Fruit fly (Drosophila melanogaster) whole organism, embryonic: ENCODE data around the gene CG13482.
A peak's percentile ranks its signal among the peaks of the same experiment; 100 is the strongest.

ENCODE experiments used
- CG10543 ChIP-seq: fragments of 200-800 bp; sonication (Bioruptor generic); optimal IDR thresholded peaks from 3 replicates; lab custom pipeline; 2017; ENCODE audit warnings: missing biosample characterization, mild to moderate bottlenecking, missing genetic modification characterization, moderate library complexity
- CG10959 ChIP-seq: fragments of 200-800 bp; sonication (Bioruptor generic); IDR thresholded peaks from 2 replicates; pipeline ENCODE4 v1.3.6; 2022; ENCODE audit warnings: missing biosample characterization, missing genetic modification characterization
- CG12391 ChIP-seq: fragments of 200-800 bp; sonication (Bioruptor generic); optimal IDR thresholded peaks from 3 replicates; lab custom pipeline; 2018; ENCODE audit warnings: missing biosample characterization, mild to moderate bottlenecking, missing genetic modification characterization, moderate library complexity
- CG12769 ChIP-seq: fragments of 200-800 bp; sonication (Bioruptor generic); optimal IDR thresholded peaks from 2 replicates; lab custom pipeline; 2019; ENCODE audit warnings: missing biosample characterization, mild to moderate bottlenecking, missing genetic modification characterization, moderate library complexity
- CG13296 ChIP-seq: fragments of 200-800 bp; sonication (Bioruptor generic); optimal IDR thresholded peaks from 3 replicates; lab custom pipeline; 2018; ENCODE audit warnings: missing biosample characterization, mild to moderate bottlenecking, missing genetic modification characterization
- CG14050 ChIP-seq: fragments of 200-800 bp; sonication (Bioruptor generic); IDR thresholded peaks from 3 replicates; pipeline ENCODE4 v1.3.6; 2022; ENCODE audit warnings: missing biosample characterization, missing genetic modification characterization
- CG14860 ChIP-seq: fragments of 200-800 bp; sonication (Bioruptor generic); IDR thresholded peaks from 3 replicates; pipeline ENCODE4 v1.3.6; 2022; ENCODE audit warnings: missing biosample characterization, missing genetic modification characterization; ENCODE audit not compliant: partially characterized antibody
- CG18011 ChIP-seq: fragments of 200-800 bp; sonication (Bioruptor generic); optimal IDR thresholded peaks from 2 replicates; lab custom pipeline; 2017; ENCODE audit warnings: missing biosample characterization, missing genetic modification characterization, mild to moderate bottlenecking, moderate library complexity, missing genotype
- CG18599 ChIP-seq: fragments of 200-800 bp; sonication (Bioruptor generic); optimal IDR thresholded peaks from 3 replicates; lab custom pipeline; 2017; ENCODE audit warnings: missing biosample characterization, missing genetic modification characterization, mild to moderate bottlenecking, moderate library complexity, missing genetic modification reagents
- CG18619 ChIP-seq: fragments of 200-800 bp; sonication (Bioruptor generic); optimal IDR thresholded peaks from 3 replicates; lab custom pipeline; 2017; ENCODE audit warnings: missing biosample characterization, mild to moderate bottlenecking, missing genetic modification characterization
- CG2889 ChIP-seq: fragments of 200-800 bp; sonication (Bioruptor generic); IDR thresholded peaks from 3 replicates; pipeline ENCODE4 v1.3.6; 2022; ENCODE audit warnings: missing biosample characterization, missing genetic modification characterization
- CG34376 ChIP-seq: fragments of 200-800 bp; sonication (Bioruptor generic); optimal IDR thresholded peaks from 2 replicates; lab custom pipeline; 2018; ENCODE audit warnings: missing biosample characterization, mild to moderate bottlenecking, missing genetic modification characterization
- CG4854 ChIP-seq: fragments of 200-800 bp; sonication (Bioruptor generic); optimal IDR thresholded peaks from 2 replicates; lab custom pipeline; 2016; ENCODE audit warnings: missing biosample characterization, missing genetic modification characterization, inconsistent platforms
- CG5180 ChIP-seq: fragments of 200-800 bp; sonication (Bioruptor generic); optimal IDR thresholded peaks from 3 replicates; lab custom pipeline; 2017; ENCODE audit warnings: missing biosample characterization, missing genetic modification characterization, mild to moderate bottlenecking, moderate library complexity, missing genetic modification reagents
- CG6854 ChIP-seq: fragments of 200-800 bp; sonication (Bioruptor generic); optimal IDR thresholded peaks from 3 replicates; lab custom pipeline; 2017; ENCODE audit warnings: missing biosample characterization, mild to moderate bottlenecking, missing genetic modification characterization
- CG7839 ChIP-seq: fragments of 200-800 bp; sonication (Bioruptor generic); optimal IDR thresholded peaks from 3 replicates; lab custom pipeline; 2018; ENCODE audit warnings: missing biosample characterization, mild to moderate bottlenecking, missing genetic modification characterization, moderate library complexity
- CG8388 ChIP-seq: fragments of 200-800 bp; sonication (Bioruptor generic); optimal IDR thresholded peaks from 2 replicates; lab custom pipeline; 2019; ENCODE audit warnings: missing biosample characterization, mild to moderate bottlenecking, missing genetic modification characterization, moderate library complexity
- CTCF ChIP-seq: fragments of 200-800 bp; sonication (Bioruptor generic); optimal IDR thresholded peaks from 2 replicates; lab custom pipeline; 2017; ENCODE audit warnings: missing biosample characterization, mild to moderate bottlenecking, missing genetic modification characterization, moderate library complexity
- D ChIP-seq, 2 experiments: fragments of 200-800 bp in 1 of 2; fragments of >200 bp in 1 of 2; sonication (Bioruptor generic) in 1 of 2; optimal IDR thresholded peaks; 2 replicates in 1 of 2; 3 replicates in 1 of 2; lab custom pipeline; 2017; ENCODE audit warnings: mild to moderate bottlenecking in 1 of 2, missing biosample characterization in 1 of 2, missing genetic modification characterization in 1 of 2, missing genetic modification reagents in 1 of 2
- E2f2 ChIP-seq: fragments of 200-800 bp; sonication (Bioruptor generic); IDR thresholded peaks from 2 replicates; pipeline ENCODE4 v1.3.6; 2022; ENCODE audit warnings: missing biosample characterization, missing genetic modification characterization
- Ets65A ChIP-seq: fragments of 200-800 bp; sonication (Bioruptor generic); peaks from one replicate; lab custom pipeline; 2016; ENCODE audit warnings: missing biosample characterization, missing genetic modification characterization
- GATAe ChIP-seq: fragments of 200-800 bp; sonication (Bioruptor generic); conservative IDR thresholded peaks from 2 replicates; pipeline ENCODE4 v1.3.6; 2022; ENCODE audit warnings: missing biosample characterization, missing genetic modification characterization
- Gsc ChIP-seq: fragments of 200-800 bp; sonication (Bioruptor generic); IDR thresholded peaks from 2 replicates; pipeline ENCODE4 v1.3.6; 2022; ENCODE audit warnings: missing biosample characterization, missing genetic modification characterization
- Hand ChIP-seq: fragments of 200-800 bp; sonication (Bioruptor generic); optimal IDR thresholded peaks from 2 replicates; lab custom pipeline; 2017; ENCODE audit warnings: mild to moderate bottlenecking, missing biosample characterization, missing genetic modification reagents, missing genetic modification characterization
- Oaz ChIP-seq: fragments of 200-800 bp; sonication (Bioruptor generic); IDR thresholded peaks from 2 replicates; pipeline ENCODE4 v1.3.6; 2022; ENCODE audit warnings: missing biosample characterization, missing genetic modification characterization
- Trl ChIP-seq, 3 experiments: fragments of >200 bp in 2 of 3; fragments of 200-800 bp in 1 of 3; sonication (Bioruptor generic) in 1 of 3; optimal IDR thresholded peaks; 2 replicates in 1 of 3; 3 replicates in 2 of 3; lab custom pipeline; 2016 to 2017; ENCODE audit warnings: missing biosample characterization in 1 of 3, missing genetic modification characterization in 1 of 3
- Vsx1 ChIP-seq: fragments of 200-800 bp; sonication (Bioruptor generic); optimal IDR thresholded peaks from 2 replicates; lab custom pipeline; 2017; ENCODE audit warnings: missing biosample characterization, mild to moderate bottlenecking, missing genetic modification characterization, missing genetic modification reagents
- Xrp1 ChIP-seq: fragments of 200-800 bp; sonication (Bioruptor generic); IDR thresholded peaks from 2 replicates; pipeline ENCODE4 v1.3.6; 2022; ENCODE audit warnings: missing biosample characterization, missing genetic modification characterization
- abd-A ChIP-seq: fragments of 200-800 bp; sonication (Bioruptor generic); optimal IDR thresholded peaks from 3 replicates; lab custom pipeline; 2019; ENCODE audit warnings: missing biosample characterization, mild to moderate bottlenecking, missing genetic modification characterization, moderate library complexity
- chif ChIP-seq, 2 experiments: fragments of 200-800 bp; sonication (Bioruptor generic); optimal IDR thresholded peaks; 3 replicates each; lab custom pipeline; 2016; ENCODE audit warnings: missing biosample characterization in 2 of 2, missing genetic modification characterization in 2 of 2
- chinmo ChIP-seq: fragments of 200-800 bp; sonication (Bioruptor generic); IDR thresholded peaks from 4 replicates; pipeline ENCODE4 v1.3.6; 2022; ENCODE audit warnings: missing biosample characterization, missing genetic modification characterization; ENCODE audit not compliant: partially characterized antibody
- corto ChIP-seq: fragments of 200-800 bp; sonication (Bioruptor generic); optimal IDR thresholded peaks from 2 replicates; lab custom pipeline; 2016; ENCODE audit warnings: missing biosample characterization, mild to moderate bottlenecking, missing genetic modification characterization, moderate library complexity
- ftz-f1 ChIP-seq: fragments of 200-800 bp; sonication (Bioruptor generic); optimal IDR thresholded peaks from 2 replicates; lab custom pipeline; 2016; ENCODE audit warnings: missing biosample characterization, missing genetic modification characterization
- gfzf ChIP-seq: fragments of 200-800 bp; sonication (Bioruptor generic); optimal IDR thresholded peaks from 2 replicates; lab custom pipeline; 2016; ENCODE audit warnings: missing biosample characterization, mild to moderate bottlenecking, missing genetic modification characterization, moderate library complexity
- gro ChIP-seq: fragments of 200-800 bp; sonication (Bioruptor generic); optimal IDR thresholded peaks from 2 replicates; lab custom pipeline; 2016; ENCODE audit warnings: missing biosample characterization, missing genetic modification characterization
- gsb-n ChIP-seq: fragments of 200-800 bp; sonication (Bioruptor generic); optimal IDR thresholded peaks from 3 replicates; lab custom pipeline; 2018; ENCODE audit warnings: missing biosample characterization, mild to moderate bottlenecking, missing genetic modification characterization
- hb ChIP-seq: fragments of 200-800 bp; sonication (Bioruptor generic); IDR thresholded peaks from 3 replicates; pipeline ENCODE4 v1.3.6; 2022; ENCODE audit warnings: missing biosample characterization, missing genetic modification characterization; ENCODE audit not compliant: partially characterized antibody
- hth ChIP-seq: fragments of >200 bp; optimal IDR thresholded peaks from 2 replicates; lab custom pipeline; 2017; ENCODE audit warnings: inconsistent platforms
- jumu ChIP-seq: fragments of 200-800 bp; sonication (Bioruptor generic); optimal IDR thresholded peaks from 3 replicates; lab custom pipeline; 2016; ENCODE audit warnings: missing biosample characterization, missing genetic modification characterization
- luna ChIP-seq: fragments of 200-800 bp; sonication (Bioruptor generic); optimal IDR thresholded peaks from 2 replicates; lab custom pipeline; 2016; ENCODE audit warnings: missing biosample characterization, missing genetic modification characterization
- maf-S ChIP-seq: fragments of 200-800 bp; sonication (Bioruptor generic); optimal IDR thresholded peaks from 2 replicates; lab custom pipeline; 2016; ENCODE audit warnings: missing biosample characterization, missing genetic modification characterization
- oc ChIP-seq: fragments of 200-800 bp; sonication (Bioruptor generic); optimal IDR thresholded peaks from 2 replicates; lab custom pipeline; 2018; ENCODE audit warnings: missing biosample characterization, mild to moderate bottlenecking, missing genetic modification characterization, moderate library complexity
- p53 ChIP-seq: fragments of 200-800 bp; sonication (Bioruptor generic); optimal IDR thresholded peaks from 2 replicates; lab custom pipeline; 2016; ENCODE audit warnings: missing biosample characterization, missing genetic modification characterization
- pan ChIP-seq, 4 experiments: fragments of >200 bp in 3 of 4; fragments of 200-800 bp in 1 of 4; sonication (Bioruptor generic) in 1 of 4; optimal IDR thresholded peaks in 3 of 4; IDR thresholded peaks in 1 of 4; 2 replicates each; pipeline versions ENCODE4 v1.3.6 to Lab custom; 2017 to 2022; ENCODE audit warnings: missing biosample characterization in 2 of 4, missing genetic modification characterization in 2 of 4, mixed read lengths in 1 of 4
- pnt ChIP-seq: fragments of 200-800 bp; sonication (Bioruptor generic); optimal IDR thresholded peaks from 3 replicates; lab custom pipeline; 2016; ENCODE audit warnings: missing biosample characterization, missing genetic modification characterization
- sens-2 ChIP-seq: fragments of 200-800 bp; sonication (Bioruptor generic); IDR thresholded peaks from 2 replicates; pipeline ENCODE4 v1.3.6; 2022; ENCODE audit warnings: missing biosample characterization, missing genetic modification characterization
- ssp ChIP-seq: fragments of 200-800 bp; sonication (Bioruptor generic); IDR thresholded peaks from 2 replicates; pipeline ENCODE4 v1.3.6; 2022; ENCODE audit warnings: missing biosample characterization, missing genetic modification characterization
- trh ChIP-seq: fragments of 200-800 bp; sonication (Bioruptor generic); optimal IDR thresholded peaks from 2 replicates; lab custom pipeline; 2016; ENCODE audit warnings: missing biosample characterization, missing genetic modification characterization
- tup ChIP-seq: fragments of 200-800 bp; sonication (Bioruptor generic); optimal IDR thresholded peaks from 2 replicates; lab custom pipeline; 2016; ENCODE audit warnings: missing biosample characterization, mild to moderate bottlenecking, missing genetic modification characterization, moderate library complexity
- tx ChIP-seq: fragments of 200-800 bp; sonication (Bioruptor generic); optimal IDR thresholded peaks from 2 replicates; lab custom pipeline; 2016; ENCODE audit warnings: missing biosample characterization, missing genetic modification characterization

The CG13482 gene

DNA sequence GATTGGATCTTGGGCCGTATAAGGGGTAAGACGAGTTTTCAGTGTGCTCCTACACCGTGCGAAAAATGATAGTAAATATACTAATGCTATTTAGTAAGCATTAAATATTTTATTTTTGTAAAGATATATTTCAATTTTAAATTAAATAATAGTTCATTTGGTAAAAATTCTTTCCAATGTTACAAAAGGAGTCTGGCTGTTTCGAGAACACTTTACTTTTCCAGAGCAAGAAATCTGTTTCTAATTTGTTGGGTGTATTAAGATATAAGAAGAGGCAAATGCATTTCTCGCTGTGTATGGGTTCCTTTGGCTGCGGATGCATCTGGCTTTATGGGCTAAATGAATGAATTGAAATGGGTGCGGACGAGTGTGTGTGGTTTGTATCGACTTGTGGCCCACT lies 3.9 kb upstream of the CG13482 start (continued):
- TF ChIP-seq CG12769 (tag; lab: Kevin White, UChicago), result no peak
- no peak for TF ChIP-seq ssp (GFP tag; lab: Robert Waterston, UW)
- no peak for TF ChIP-seq pnt (GFP tag; lab: Kevin White, UChicago)
- peak; percentile 39 for TF ChIP-seq CG5180 (GFP tag; lab: Kevin White, UChicago)
- TF ChIP-seq CG8388, result peak; percentile 64
- TF ChIP-seq D (optimal IDR thresholded peaks at IDR 0.05; lab: Kevin White, UChicago), result no peak
- TF ChIP-seq D (GFP tag; optimal IDR thresholded peaks at IDR 0.05; lab: Kevin White, UChicago), result peak; percentile 65
- TF ChIP-seq CG18011 (GFP tag; lab: Kevin White, UChicago), result no peak
- TF ChIP-seq trh (GFP tag; lab: Kevin White, UChicago), result no peak
- TF ChIP-seq CG10959 (GFP tag; lab: Robert Waterston, UW), result no peak
- TF ChIP-seq tx (GFP tag; lab: Kevin White, UChicago), result no peak
- no peak for TF ChIP-seq Oaz
- no peak for TF ChIP-seq jumu (GFP tag; lab: Kevin White, UChicago)
- peak; percentile 19 for TF ChIP-seq CG13296
- TF ChIP-seq Gsc (GFP tag; lab: Robert Waterston, UW), result no peak
- TF ChIP-seq CG14860, result no peak
- peak; percentile 53 for TF ChIP-seq oc (tag; lab: Kevin White, UChicago)
- TF ChIP-seq gro (GFP tag; lab: Kevin White, UChicago), result no peak
- no peak for TF ChIP-seq CG2889 (GFP tag; lab: Robert Waterston, UW)
- no peak for TF ChIP-seq chif (GFP tag; optimal IDR thresholded peaks at IDR 0.05; lab: Kevin White, UChicago)
- no peak for TF ChIP-seq GATAe (GFP tag; lab: Robert Waterston, UW)
- TF ChIP-seq pan (optimal IDR thresholded peaks at IDR 0.05; lab: Kevin White, UChicago), result no peak
- no peak for TF ChIP-seq pan (GFP tag; optimal IDR thresholded peaks at IDR 0.05 in 1 of 2, IDR thresholded peaks at IDR 0.05 in 1 of 2)
- no peak for TF ChIP-seq hb (GFP tag; lab: Robert Waterston, UW)
- no peak for TF ChIP-seq hth
- TF ChIP-seq CG7839 (tag; lab: Kevin White, UChicago), result peak; percentile 75
- TF ChIP-seq Ets65A (GFP tag; lab: Kevin White, UChicago), result peak; percentile 93
- TF ChIP-seq CG34376 (GFP tag; lab: Kevin White, UChicago), result no peak
- peak; percentile 70 for TF ChIP-seq gsb-n
- TF ChIP-seq CG6854 (GFP tag; lab: Kevin White, UChicago), result no peak
- no peak for TF ChIP-seq p53 (GFP tag; lab: Kevin White, UChicago)
- peak; percentile 70 for TF ChIP-seq Xrp1 (GFP tag; lab: Robert Waterston, UW)
- TF ChIP-seq CG18599 (GFP tag; lab: Kevin White, UChicago), result peak; percentile 52
- no peak for TF ChIP-seq abd-A (tag; lab: Kevin White, UChicago)
- no peak for TF ChIP-seq Hand (GFP tag; lab: Kevin White, UChicago)
- TF ChIP-seq luna (GFP tag; lab: Kevin White, UChicago), result no peak
- TF ChIP-seq CG4854 (GFP tag; lab: Kevin White, UChicago), result no peak
- peak; percentile 45 for TF ChIP-seq Vsx1 (GFP tag; lab: Kevin White, UChicago)
- TF ChIP-seq sens-2 (GFP tag; lab: Robert Waterston, UW), result no peak
- TF ChIP-seq gfzf (GFP tag; lab: Kevin White, UChicago), result no peak
- peak; percentile 9 for TF ChIP-seq CG10543 (GFP tag; lab: Kevin White, UChicago)
- no peak for TF ChIP-seq Trl (optimal IDR thresholded peaks at IDR 0.05; lab: Kevin White, UChicago)
- TF ChIP-seq Trl (GFP tag; optimal IDR thresholded peaks at IDR 0.05; lab: Kevin White, UChicago), result no peak
- no peak for TF ChIP-seq corto (GFP tag; lab: Kevin White, UChicago)
- TF ChIP-seq tup, result no peak
- TF ChIP-seq CG14050 (GFP tag; lab: Robert Waterston, UW), result no peak
- TF ChIP-seq maf-S (GFP tag; lab: Kevin White, UChicago), result no peak
- TF ChIP-seq CTCF, result no peak
- TF ChIP-seq chinmo (GFP tag; lab: Robert Waterston, UW), result no peak
- no peak for TF ChIP-seq ftz-f1 (GFP tag; lab: Kevin White, UChicago)
- 0 out of 2 replicates have a peak, but pooled peaks have one; percentile 11 for TF ChIP-seq E2f2 (GFP tag; lab: Robert Waterston, UW)
- peak; percentile 47 for TF ChIP-seq CG18619
- peak; percentile 70 for TF ChIP-seq CG12391 (tag; lab: Kevin White, UChicago)
